Fruit fly (Drosophila melanogaster): ENCODE measurements around the gene mtgo.

Gene mtgo

DNA sequence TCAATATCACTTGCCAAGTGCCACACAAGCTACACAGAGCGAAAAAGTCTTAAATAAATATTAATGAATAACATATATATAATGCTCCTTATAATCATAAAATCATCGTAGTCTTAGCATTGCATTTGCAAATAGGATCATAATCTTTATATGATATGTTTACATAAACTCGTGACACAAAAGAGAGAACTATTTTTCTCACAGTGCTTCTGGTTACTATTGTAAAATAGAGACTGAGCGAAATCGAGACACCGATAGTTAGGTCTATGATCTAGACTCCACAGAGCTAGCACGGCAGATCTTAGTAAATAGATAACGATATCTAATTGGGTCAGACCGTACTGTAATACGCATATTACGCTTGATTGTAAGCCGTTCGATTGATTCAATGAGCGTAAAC lies 164.9 kb downstream of the mtgo start (continued):
- TF ChIP-seq CG11902 (GFP tag; optimal IDR thresholded peaks at IDR 0.05), result no peak

DNA sequence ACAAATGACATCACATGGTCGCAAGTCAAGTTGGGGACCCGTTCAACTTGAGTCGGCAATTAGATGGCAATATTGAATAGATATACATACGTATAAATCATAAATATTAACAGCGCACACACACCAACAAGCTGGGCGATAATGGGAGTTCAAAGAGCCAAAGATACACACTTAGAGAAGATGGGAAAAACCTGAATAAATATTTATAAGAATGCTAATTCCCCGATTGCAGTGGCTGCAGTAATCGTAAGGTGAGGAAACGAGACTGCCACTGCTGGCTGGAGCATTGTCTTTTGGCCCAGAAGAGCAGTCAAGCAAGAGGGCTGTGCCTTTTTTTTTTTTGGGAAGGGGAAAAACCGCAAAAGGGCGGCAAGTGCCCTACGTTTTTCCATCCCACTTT lies 165.4 kb downstream of the mtgo start:
- TF ChIP-seq fkh (GFP tag; optimal IDR thresholded peaks at IDR 0.05), result peak; percentile 52
- no peak for TF ChIP-seq CG6276 (GFP tag; optimal IDR thresholded peaks at IDR 0.05)

- TF ChIP-seq esn (GFP tag; optimal IDR thresholded peaks at IDR 0.05) (no peak), CG11294 (GFP tag; IDR thresholded peaks at IDR 0.05) (no peak), Eip78C (GFP tag) (peak; percentile 29), CG8119 (GFP tag; IDR thresholded peaks at IDR 0.05) (0 out of 3 replicates have a peak, but pooled peaks have one; percentile 26), lz (GFP tag; optimal IDR thresholded peaks at IDR 0.05) (no peak), fkh (GFP tag; optimal IDR thresholded peaks at IDR 0.05) (peak; percentile 39)
These were observed 165.9 kb downstream of the mtgo start for dm6 chr2L:16710677-16711076.

DNA sequence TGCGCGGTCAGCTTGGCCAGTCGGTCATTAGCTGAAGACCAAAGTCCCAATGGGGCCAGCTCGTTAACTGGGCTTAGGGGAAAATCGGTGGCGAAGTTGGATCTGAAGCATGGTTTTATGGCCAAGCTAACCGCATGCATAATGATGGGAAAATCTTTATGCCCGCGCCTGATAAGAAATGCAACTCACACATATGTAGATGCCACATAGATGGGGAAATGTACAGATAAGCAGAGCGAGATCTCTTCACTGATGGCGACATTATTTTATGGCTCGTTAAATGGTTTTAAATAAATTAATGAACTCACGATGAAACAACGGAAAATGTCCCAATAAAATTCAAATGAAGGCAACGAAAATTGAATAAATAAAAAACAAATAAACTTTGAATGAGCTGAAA lies 167.1 kb downstream of the mtgo start:
- TF ChIP-seq Gug (GFP tag; IDR thresholded peaks at IDR 0.05) (no peak), CG3919 (GFP tag; optimal IDR thresholded peaks at IDR 0.05) (no peak), Smox (GFP tag; optimal IDR thresholded peaks at IDR 0.05) (no peak), topi (GFP tag; optimal IDR thresholded peaks at IDR 0.05) (no peak), CG8319 (GFP tag; optimal IDR thresholded peaks at IDR 0.05) (no peak), CG6808 (GFP tag; optimal IDR thresholded peaks at IDR 0.05) (no peak), CG4318 (GFP tag; optimal IDR thresholded peaks at IDR 0.05) (no peak), CG6163 (GFP tag; IDR thresholded peaks at IDR 0.05) (no peak), CG1621 (tag; optimal IDR thresholded peaks at IDR 0.05) (no peak), CG16779 (tag; optimal IDR thresholded peaks at IDR 0.05) (no peak), CG8119 (GFP tag; IDR thresholded peaks at IDR 0.05) (no peak), CG10631 (GFP tag; optimal IDR thresholded peaks at IDR 0.05) (no peak), pdm3 (GFP tag; optimal IDR thresholded peaks at IDR 0.05) (no peak), Eip78C (GFP tag) (no peak), Sox15 (GFP tag; optimal IDR thresholded peaks at IDR 0.05) (no peak), CG8632 (GFP tag; optimal IDR thresholded peaks at IDR 0.05) (no peak), Ets21C (GFP tag; optimal IDR thresholded peaks at IDR 0.05) (no peak), salr (GFP tag; optimal IDR thresholded peaks at IDR 0.05) (no peak), fd85E (GFP tag; optimal IDR thresholded peaks at IDR 0.05) (no peak)

All from whole organism, prepupa.